Fruit fly (Drosophila melanogaster) whole organism, embryonic: ENCODE data around the gene CG46026.

Experiments used
- Aef1 ChIP-seq: fragments of 200-800 bp; sonication (Bioruptor generic); IDR thresholded peaks from 3 replicates; pipeline ENCODE4 v1.3.6; 2022; ENCODE audit warnings: missing biosample characterization, missing genetic modification characterization
- Atf3 ChIP-seq: fragments of 200-800 bp; sonication (Bioruptor generic); optimal IDR thresholded peaks from 3 replicates; lab custom pipeline; 2016; ENCODE audit warnings: missing biosample characterization, missing genetic modification characterization
- Bgb ChIP-seq: fragments of 200-800 bp; sonication (Bioruptor generic); IDR thresholded peaks from 2 replicates; pipeline ENCODE4 v1.3.6; 2022; ENCODE audit warnings: missing biosample characterization, missing genetic modification characterization; ENCODE audit not compliant: partially characterized antibody
- CG10366 ChIP-seq: fragments of 200-800 bp; sonication (Bioruptor generic); IDR thresholded peaks from 2 replicates; pipeline ENCODE4 v1.3.6; 2022; ENCODE audit warnings: missing biosample characterization, missing genetic modification characterization
- CG12104 ChIP-seq: fragments of 200-800 bp; sonication (Bioruptor generic); optimal IDR thresholded peaks from 3 replicates; lab custom pipeline; 2016; ENCODE audit warnings: missing biosample characterization, missing genetic modification characterization
- CG1529 ChIP-seq: fragments of 200-800 bp; sonication (Bioruptor generic); optimal IDR thresholded peaks from 3 replicates; lab custom pipeline; 2018; ENCODE audit warnings: missing biosample characterization, missing genetic modification characterization
- CG15601 ChIP-seq: fragments of 200-800 bp; sonication (Bioruptor generic); optimal IDR thresholded peaks from 3 replicates; lab custom pipeline; 2019; ENCODE audit warnings: missing biosample characterization, mild to moderate bottlenecking, missing genetic modification characterization, moderate library complexity
- CG15696 ChIP-seq: fragments of 200-800 bp; sonication (Bioruptor generic); optimal IDR thresholded peaks from 2 replicates; lab custom pipeline; 2019; ENCODE audit warnings: missing biosample characterization, mild to moderate bottlenecking, missing genetic modification characterization, moderate library complexity
- CG18476 ChIP-seq: fragments of 200-800 bp; sonication (Bioruptor generic); optimal IDR thresholded peaks from 2 replicates; lab custom pipeline; 2016; ENCODE audit warnings: missing biosample characterization, mild to moderate bottlenecking, missing genetic modification characterization
- CG30020 ChIP-seq: fragments of 200-800 bp; optimal IDR thresholded peaks from 2 replicates; lab custom pipeline; 2019; ENCODE audit warnings: missing biosample characterization, mild to moderate bottlenecking, missing genetic modification characterization, moderate library complexity
- CG30431 ChIP-seq: fragments of 200-800 bp; sonication (Bioruptor generic); optimal IDR thresholded peaks from 2 replicates; lab custom pipeline; 2017; ENCODE audit warnings: missing biosample characterization, missing genetic modification characterization
- CG31224 ChIP-seq: fragments of 200-800 bp; sonication (Bioruptor generic); IDR thresholded peaks from 2 replicates; pipeline ENCODE4 v1.3.6; 2022; ENCODE audit warnings: missing biosample characterization, missing genetic modification characterization
- CG3726 ChIP-seq: fragments of 200-800 bp; sonication (Bioruptor generic); IDR thresholded peaks from 3 replicates; pipeline ENCODE4, ENCODE4 v1.3.6; 2022; ENCODE audit warnings: missing biosample characterization, missing genetic modification characterization
- CG4282 ChIP-seq: fragments of 200-800 bp; sonication (Bioruptor generic); optimal IDR thresholded peaks from 2 replicates; lab custom pipeline; 2016; ENCODE audit warnings: missing biosample characterization, missing genetic modification characterization
- CG4404 ChIP-seq: fragments of 200-800 bp; sonication (Bioruptor generic); IDR thresholded peaks from 2 replicates; pipeline ENCODE4 v1.3.6; 2022; ENCODE audit warnings: missing biosample characterization, missing genetic modification characterization
- CG7556 ChIP-seq: fragments of 200-800 bp; sonication (Bioruptor generic); optimal IDR thresholded peaks from 2 replicates; lab custom pipeline; 2017; ENCODE audit warnings: missing biosample characterization, mild to moderate bottlenecking, missing genetic modification characterization
- CG9797 ChIP-seq: fragments of 200-800 bp; sonication (Bioruptor generic); optimal IDR thresholded peaks from 3 replicates; lab custom pipeline; 2018; ENCODE audit warnings: missing biosample characterization, mild to moderate bottlenecking, missing genetic modification characterization
- CkIIα-i1 ChIP-seq: fragments of 200-800 bp; sonication (Bioruptor generic); IDR thresholded peaks from 2 replicates; pipeline ENCODE4 v1.3.6; 2022; ENCODE audit warnings: missing biosample characterization, missing genetic modification characterization
- D19A ChIP-seq: fragments of 200-800 bp; optimal IDR thresholded peaks from 3 replicates; lab custom pipeline; 2019; ENCODE audit warnings: missing biosample characterization, mild to moderate bottlenecking, missing genetic modification characterization, moderate library complexity
- Dp ChIP-seq: fragments of 200-800 bp; sonication (Bioruptor generic); optimal IDR thresholded peaks from 2 replicates; lab custom pipeline; 2018; ENCODE audit warnings: missing biosample characterization, mild to moderate bottlenecking, missing genetic modification characterization, moderate library complexity
- Ets65A ChIP-seq: fragments of 200-800 bp; sonication (Bioruptor generic); peaks from one replicate; lab custom pipeline; 2016; ENCODE audit warnings: missing biosample characterization, missing genetic modification characterization
- Ets97D ChIP-seq: fragments of 200-800 bp; sonication (Bioruptor generic); optimal IDR thresholded peaks from 3 replicates; lab custom pipeline; 2016; ENCODE audit warnings: missing biosample characterization, missing genetic modification characterization
- Mrtf ChIP-seq: fragments of 200-800 bp; sonication (Bioruptor generic); IDR thresholded peaks from 3 replicates; pipeline ENCODE4 v1.3.6; 2022; ENCODE audit warnings: missing biosample characterization, missing genetic modification characterization
- NC2β ChIP-seq: fragments of 200-800 bp; sonication (Bioruptor generic); optimal IDR thresholded peaks from 2 replicates; lab custom pipeline; 2016; ENCODE audit warnings: missing biosample characterization, missing genetic modification characterization
- Nf-YA ChIP-seq: fragments of 200-800 bp; sonication (Bioruptor generic); IDR thresholded peaks from 2 replicates; pipeline ENCODE4 v1.3.6; 2022; ENCODE audit warnings: missing biosample characterization, missing genetic modification characterization
- NfI ChIP-seq: fragments of 200-800 bp; sonication (Bioruptor generic); optimal IDR thresholded peaks from 3 replicates; lab custom pipeline; 2018; ENCODE audit warnings: missing biosample characterization, mild to moderate bottlenecking, missing genetic modification characterization, moderate library complexity
- Taf1 ChIP-seq: fragments of 200-800 bp; sonication (Bioruptor generic); IDR thresholded peaks from 2 replicates; pipeline ENCODE4 v1.3.6; 2022; ENCODE audit warnings: missing biosample characterization, missing genetic modification characterization
- Xbp1 ChIP-seq: fragments of 200-800 bp; sonication (Bioruptor generic); optimal IDR thresholded peaks from 3 replicates; lab custom pipeline; 2016; ENCODE audit warnings: missing biosample characterization, mild to moderate bottlenecking, missing genetic modification characterization
- ash1 ChIP-seq: fragments of 200-800 bp; sonication (Bioruptor generic); optimal IDR thresholded peaks from 2 replicates; lab custom pipeline; 2018; ENCODE audit warnings: missing biosample characterization, mild to moderate bottlenecking, missing genetic modification characterization
- crol ChIP-seq: fragments of 200-800 bp; sonication (Bioruptor generic); IDR thresholded peaks from 2 replicates; pipeline ENCODE4 v1.3.6; 2022; ENCODE audit warnings: missing biosample characterization, missing genetic modification characterization
- cwo ChIP-seq: fragments of 200-800 bp; sonication (Bioruptor generic); optimal IDR thresholded peaks from 3 replicates; lab custom pipeline; 2017; ENCODE audit warnings: missing biosample characterization, missing genetic modification characterization, mild to moderate bottlenecking, moderate library complexity, missing genetic modification reagents
- dati ChIP-seq: fragments of 200-800 bp; sonication (Bioruptor generic); IDR thresholded peaks from 2 replicates; pipeline ENCODE4 v1.3.6; 2022; ENCODE audit warnings: missing biosample characterization, missing genetic modification characterization
- exex ChIP-seq: fragments of 200-800 bp; sonication (Bioruptor generic); optimal IDR thresholded peaks from 4 replicates; lab custom pipeline; 2018; ENCODE audit warnings: missing biosample characterization, mild to moderate bottlenecking, missing genetic modification characterization, moderate library complexity
- gem ChIP-seq: fragments of 200-800 bp; sonication (Bioruptor generic); optimal IDR thresholded peaks from 2 replicates; lab custom pipeline; 2019; ENCODE audit warnings: missing biosample characterization, mild to moderate bottlenecking, missing genetic modification characterization, moderate library complexity
- gro ChIP-seq: fragments of 200-800 bp; sonication (Bioruptor generic); optimal IDR thresholded peaks from 2 replicates; lab custom pipeline; 2016; ENCODE audit warnings: missing biosample characterization, missing genetic modification characterization
- ind ChIP-seq: fragments of 200-800 bp; sonication (Bioruptor generic); optimal IDR thresholded peaks from 3 replicates; lab custom pipeline; 2016; ENCODE audit warnings: missing biosample characterization, missing genetic modification characterization
- nau ChIP-seq: fragments of 200-800 bp; sonication (Bioruptor generic); optimal IDR thresholded peaks from 3 replicates; lab custom pipeline; 2017; ENCODE audit warnings: missing biosample characterization, mild to moderate bottlenecking, missing genetic modification characterization, missing genetic modification reagents
- phol ChIP-seq: fragments of 200-800 bp; sonication (Bioruptor generic); optimal IDR thresholded peaks from 3 replicates; lab custom pipeline; 2018; ENCODE audit warnings: missing biosample characterization, mild to moderate bottlenecking, missing genetic modification characterization, moderate library complexity
- pum ChIP-seq: fragments of 200-800 bp; sonication (Bioruptor generic); optimal IDR thresholded peaks from 2 replicates; lab custom pipeline; 2016; ENCODE audit warnings: missing biosample characterization, missing genetic modification characterization
- ranshi ChIP-seq: fragments of 200-800 bp; sonication (Bioruptor generic); IDR thresholded peaks from 2 replicates; pipeline ENCODE4 v1.3.6; 2022; ENCODE audit warnings: missing biosample characterization, missing genetic modification characterization
- sc ChIP-seq, 3 experiments: fragments of >200 bp in 2 of 3; fragments of 200-800 bp in 1 of 3; sonication (Bioruptor generic) in 1 of 3; optimal IDR thresholded peaks; 2 replicates in 2 of 3; 3 replicates in 1 of 3; lab custom pipeline; 2017; ENCODE audit warnings: mild to moderate bottlenecking in 1 of 3, missing biosample characterization in 1 of 3, missing genetic modification characterization in 1 of 3, missing genetic modification reagents in 1 of 3
- slp2 ChIP-seq: fragments of 200-800 bp; sonication (Bioruptor generic); optimal IDR thresholded peaks from 2 replicates; lab custom pipeline; 2016; ENCODE audit warnings: missing biosample characterization, missing genetic modification characterization
- sr ChIP-seq: fragments of 200-800 bp; sonication (Bioruptor generic); IDR thresholded peaks from 3 replicates; pipeline ENCODE4 v1.3.6; 2022; ENCODE audit warnings: missing biosample characterization, missing genetic modification characterization
- stc ChIP-seq: fragments of 200-800 bp; sonication (Bioruptor generic); IDR thresholded peaks from 2 replicates; pipeline ENCODE4 v1.3.6; 2022; ENCODE audit warnings: missing biosample characterization, missing genetic modification characterization
- tna ChIP-seq: fragments of 200-800 bp; sonication (Bioruptor generic); IDR thresholded peaks from 2 replicates; pipeline ENCODE4 v1.3.6; 2022; ENCODE audit warnings: missing biosample characterization, missing genetic modification characterization; ENCODE audit not compliant: partially characterized antibody
- ttk ChIP-seq: fragments of 200-800 bp; sonication (Bioruptor generic); IDR thresholded peaks from 2 replicates; pipeline ENCODE4 v2.1.2; 2022; ENCODE audit warnings: missing biosample characterization, missing genetic modification characterization

CG46026 gene

dm6 chr3R:6351696-6352378, 45.2 kb downstream of the CG46026 start (continued):
- TF ChIP-seq tna (GFP tag; lab: Robert Waterston, UW) (peak; percentile 25; the same call in 1 of the 2 replicates), slp2 (GFP tag; lab: Kevin White, UChicago) (peak; percentile 13), Mrtf (GFP tag; lab: Robert Waterston, UW) (no peak), CG12104 (GFP tag; lab: Kevin White, UChicago) (no peak), cwo (peak; percentile 49)
- TF ChIP-seq, all 482 proteins: peak for 65

- TF ChIP-seq CG31224 (peak; percentile 51; the same call in 1 of the 2 replicates), Aef1 (GFP tag; lab: Robert Waterston, UW) (no peak), CG18476 (no peak), gro (GFP tag; lab: Kevin White, UChicago) (no peak), NC2β (no peak), sr (GFP tag; lab: Robert Waterston, UW) (peak; percentile 71; the same call in 2 of the 3 replicates), Nf-YA (GFP tag; lab: Robert Waterston, UW) (no peak), CG10366 (GFP tag; lab: Robert Waterston, UW) (no peak), D19A (tag; lab: Kevin White, UChicago) (no peak), CkIIα-i1 (GFP tag; lab: Robert Waterston, UW) (no peak), Ets65A (peak; percentile 46), ash1 (GFP tag; lab: Kevin White, UChicago) (no peak), crol (GFP tag; lab: Robert Waterston, UW) (peak; percentile 55; the same call in 1 of the 2 replicates), pum (GFP tag; lab: Kevin White, UChicago) (no peak)
- TF ChIP-seq, all 482 proteins: peak for 4
Measured at dm6 chr3R:6352436-6352835, 45.8 kb downstream of the CG46026 start.

dm6 chr3R:6352893-6353623, 46.4 kb downstream of the CG46026 start:
- TF ChIP-seq Xbp1 (GFP tag; lab: Kevin White, UChicago) (peak; percentile 37), Dp (GFP tag; lab: Kevin White, UChicago) (no peak), CG15696 (tag; lab: Kevin White, UChicago) (no peak), Taf1 (GFP tag; lab: Robert Waterston, UW) (no peak), ranshi (GFP tag; lab: Robert Waterston, UW) (no peak), CG9797 (no peak), stc (GFP tag; lab: Robert Waterston, UW) (0 out of 2 replicates have a peak, but pooled peaks have one; percentile 10), exex (no peak), gem (peak; percentile 63), CG3726 (no peak), CG30431 (GFP tag; lab: Kevin White, UChicago) (no peak), nau (GFP tag; lab: Kevin White, UChicago) (peak; percentile 33), ind (GFP tag; lab: Kevin White, UChicago) (peak; percentile 2), phol (peak; percentile 65), ttk (GFP tag; lab: Robert Waterston, UW) (no peak), NfI (peak; percentile 12), ash1 (GFP tag; lab: Kevin White, UChicago) (no peak), sc (optimal IDR thresholded peaks at IDR 0.05; lab: Kevin White, UChicago) (no peak), sc (GFP tag; optimal IDR thresholded peaks at IDR 0.05; lab: Kevin White, UChicago) (peak; percentile 9), dati (GFP tag; lab: Robert Waterston, UW) (no peak), CG7556 (GFP tag; lab: Kevin White, UChicago) (peak; percentile 21), CG15601 (tag; lab: Kevin White, UChicago) (no peak), Bgb (GFP tag; lab: Robert Waterston, UW) (0 out of 2 replicates have a peak, but pooled peaks have one; percentile 14), CG1529 (GFP tag; lab: Kevin White, UChicago) (no peak), CG4404 (GFP tag; lab: Robert Waterston, UW) (no peak), CG30020 (tag; lab: Kevin White, UChicago) (no peak), CG4282 (GFP tag; lab: Kevin White, UChicago) (no peak), Atf3 (GFP tag; lab: Kevin White, UChicago) (no peak), Ets97D (GFP tag; lab: Kevin White, UChicago) (no peak)
